Worm (Caenorhabditis elegans) whole organism, L1 larva: ENCODE data around the gene frpr-3.
A peak's percentile ranks its signal among the peaks of the same experiment; 100 is the strongest.

Experiments
- C16A3.4 ChIP-seq: fragments of 150-350 bp; optimal IDR thresholded peaks from 2 replicates; lab custom pipeline; 2014; ENCODE audit warnings: missing biosample characterization, missing genetic modification characterization
- F16B12.6 ChIP-seq: fragments of 150-350 bp; optimal IDR thresholded peaks from 2 replicates; lab custom pipeline; 2014; ENCODE audit warnings: missing biosample characterization, missing genetic modification characterization
- Y116A8C.19 ChIP-seq: sonication (generic microtip); optimal IDR thresholded peaks from 2 replicates; lab custom pipeline; 2016; ENCODE audit warnings: missing compliant biosample characterization, missing genetic modification characterization, borderline replicate concordance
- alr-1 ChIP-seq: fragments of 200-800 bp; sonication (Bioruptor generic); optimal IDR thresholded peaks from 2 replicates; lab custom pipeline; 2018; ENCODE audit warnings: borderline replicate concordance, mild to moderate bottlenecking, missing genetic modification characterization, missing compliant biosample characterization
- aly-2 ChIP-seq: fragments of 150-350 bp; optimal IDR thresholded peaks from 2 replicates; lab custom pipeline; 2014; ENCODE audit warnings: missing biosample characterization, missing genetic modification characterization
- blmp-1 ChIP-seq: fragments of 150-350 bp; optimal IDR thresholded peaks from 2 replicates; lab custom pipeline; 2014; ENCODE audit warnings: missing biosample characterization, missing genetic modification characterization
- ceh-63 ChIP-seq: fragments of 200-800 bp; sonication (Bioruptor generic); optimal IDR thresholded peaks from 2 replicates; lab custom pipeline; 2018; ENCODE audit warnings: mild to moderate bottlenecking, missing genetic modification characterization, missing compliant biosample characterization
- ceh-8 ChIP-seq: fragments of 200-800 bp; sonication (Bioruptor generic); optimal IDR thresholded peaks from 2 replicates; lab custom pipeline; 2018; ENCODE audit warnings: mild to moderate bottlenecking, missing genetic modification characterization, moderate library complexity, missing compliant biosample characterization
- ceh-88 ChIP-seq: fragments of 200-800 bp; sonication (Bioruptor generic); IDR thresholded peaks from 2 replicates; pipeline ENCODE4 v1.3.6; 2022; ENCODE audit warnings: missing genetic modification characterization, missing compliant biosample characterization
- ces-1 ChIP-seq: fragments of 150-350 bp; optimal IDR thresholded peaks from 2 replicates; lab custom pipeline; 2014; ENCODE audit warnings: missing biosample characterization, missing genetic modification reagents, missing genetic modification characterization
- dpl-1 ChIP-seq, 3 experiments: fragments of 150-350 bp in 2 of 3; sonication (generic microtip) in 1 of 3; optimal IDR thresholded peaks; 2 replicates each; lab custom pipeline; 2014 to 2017; ENCODE audit warnings: missing biosample characterization in 3 of 3, missing genetic modification characterization in 3 of 3, missing genetic modification reagents in 3 of 3
- efl-3 ChIP-seq: fragments of 200-800 bp; sonication (Bioruptor generic); optimal IDR thresholded peaks from 2 replicates; lab custom pipeline; 2018; ENCODE audit warnings: mild to moderate bottlenecking, missing genetic modification characterization, missing compliant biosample characterization
- egl-13 ChIP-seq: sonication (generic microtip); optimal IDR thresholded peaks from 2 replicates; lab custom pipeline; 2016; ENCODE audit warnings: missing genotype, missing genetic modification reagents, missing genetic modification characterization, missing compliant biosample characterization
- egl-27 ChIP-seq, 2 experiments: fragments of 150-350 bp in 1 of 2; sonication (generic microtip); optimal IDR thresholded peaks; 3 replicates each; lab custom pipeline; 2017 to 2018; ENCODE audit warnings: missing biosample characterization in 2 of 2, missing genetic modification characterization in 2 of 2, missing genetic modification reagents in 2 of 2
- elt-2 ChIP-seq: sonication (generic microtip); optimal IDR thresholded peaks from 2 replicates; lab custom pipeline; 2016; ENCODE audit warnings: missing genetic modification characterization, mild to moderate bottlenecking, inconsistent platforms, missing compliant biosample characterization, missing genetic modification reagents
- elt-3 ChIP-seq, 6 experiments: fragments of 150-350 bp in 1 of 6; sonication (generic microtip); optimal IDR thresholded peaks; 2 replicates each; lab custom pipeline; 2017 to 2018; ENCODE audit warnings: missing biosample characterization in 6 of 6, missing genetic modification characterization in 6 of 6, inconsistent platforms in 1 of 6
- hlh-4 ChIP-seq: sonication (generic microtip); optimal IDR thresholded peaks from 2 replicates; lab custom pipeline; 2016; ENCODE audit warnings: mild to moderate bottlenecking, missing genetic modification characterization, missing compliant biosample characterization
- hpl-2 ChIP-seq: fragments of 150-350 bp; optimal IDR thresholded peaks from 2 replicates; lab custom pipeline; 2014; ENCODE audit warnings: missing biosample characterization, missing genetic modification reagents, missing genetic modification characterization
- irx-1 ChIP-seq: sonication (generic microtip); optimal IDR thresholded peaks from 2 replicates; lab custom pipeline; 2016; ENCODE audit warnings: missing genetic modification characterization, missing compliant biosample characterization
- isw-1 ChIP-seq: fragments of 200-800 bp; sonication (Bioruptor generic); IDR thresholded peaks from 2 replicates; pipeline ENCODE4 v1.3.6; 2022; ENCODE audit warnings: missing genetic modification characterization, missing compliant biosample characterization
- jun-1 ChIP-seq: fragments of 150-350 bp; optimal IDR thresholded peaks from 2 replicates; lab custom pipeline; 2014; ENCODE audit warnings: missing biosample characterization, missing genetic modification reagents, missing genetic modification characterization
- lin-13 ChIP-seq: fragments of 150-350 bp; optimal IDR thresholded peaks from 2 replicates; lab custom pipeline; 2014; ENCODE audit warnings: missing biosample characterization, missing genetic modification reagents, missing genetic modification characterization
- lin-15B ChIP-seq: fragments of 150-350 bp; sonication (generic microtip); optimal IDR thresholded peaks from 3 replicates; lab custom pipeline; 2014; ENCODE audit warnings: missing biosample characterization, missing genetic modification characterization
- lin-35 ChIP-seq, 2 experiments: fragments of 150-350 bp; optimal IDR thresholded peaks; 2 replicates each; lab custom pipeline; 2014; ENCODE audit warnings: missing biosample characterization in 2 of 2, missing genetic modification characterization in 2 of 2, missing genetic modification reagents in 2 of 2
- lir-3 ChIP-seq: sonication (generic microtip); optimal IDR thresholded peaks from 2 replicates; lab custom pipeline; 2016; ENCODE audit warnings: mild to moderate bottlenecking, missing genetic modification characterization, moderate library complexity, missing compliant biosample characterization; ENCODE audit not compliant: poor library complexity
- lsy-2 ChIP-seq, 2 experiments: fragments of 150-350 bp; optimal IDR thresholded peaks; 2 replicates each; lab custom pipeline; 2014; ENCODE audit warnings: missing biosample characterization in 2 of 2, missing genetic modification characterization in 2 of 2
- mab-9 ChIP-seq: fragments of 200-800 bp; sonication (Bioruptor generic); IDR thresholded peaks from 2 replicates; pipeline ENCODE4 v1.3.6; 2022; ENCODE audit warnings: missing genetic modification reagents, missing genetic modification characterization, missing compliant biosample characterization
- mdl-1 ChIP-seq, 2 experiments: fragments of 150-350 bp; optimal IDR thresholded peaks; 2 replicates each; lab custom pipeline; 2014 to 2017; ENCODE audit warnings: missing biosample characterization in 2 of 2, missing genetic modification characterization in 2 of 2, inconsistent platforms in 1 of 2
- mef-2 ChIP-seq: fragments of 150-350 bp; optimal IDR thresholded peaks from 2 replicates; lab custom pipeline; 2014; ENCODE audit warnings: missing biosample characterization, missing genetic modification characterization
- mep-1 ChIP-seq: fragments of 150-350 bp; optimal IDR thresholded peaks from 2 replicates; lab custom pipeline; 2014; ENCODE audit warnings: missing biosample characterization, missing genetic modification characterization
- nhr-11 ChIP-seq: fragments of 150-350 bp; optimal IDR thresholded peaks from 2 replicates; lab custom pipeline; 2014; ENCODE audit warnings: missing biosample characterization, missing genetic modification characterization
- nhr-12 ChIP-seq: sonication (generic microtip); optimal IDR thresholded peaks from 2 replicates; lab custom pipeline; 2017; ENCODE audit warnings: missing biosample characterization, missing genetic modification characterization
- nhr-19 ChIP-seq: fragments of 200-800 bp; sonication (Bioruptor generic); conservative IDR thresholded peaks from 2 replicates; pipeline ENCODE4 v1.3.6; 2022; ENCODE audit warnings: missing genetic modification characterization, missing compliant biosample characterization
- nhr-20 ChIP-seq: sonication (generic microtip); optimal IDR thresholded peaks from 2 replicates; lab custom pipeline; 2016; ENCODE audit warnings: mild to moderate bottlenecking, missing genetic modification characterization, missing compliant biosample characterization
- nhr-28 ChIP-seq: fragments of 150-350 bp; optimal IDR thresholded peaks from 2 replicates; lab custom pipeline; 2014; ENCODE audit warnings: missing biosample characterization, missing genetic modification characterization
- nhr-47 ChIP-seq: sonication (generic microtip); optimal IDR thresholded peaks from 2 replicates; lab custom pipeline; 2016; ENCODE audit warnings: mild to moderate bottlenecking, missing genetic modification characterization, moderate library complexity, missing compliant biosample characterization
- nhr-84 ChIP-seq: sonication (generic microtip); optimal IDR thresholded peaks from 2 replicates; lab custom pipeline; 2017; ENCODE audit warnings: missing biosample characterization, missing genetic modification characterization
- rnt-1 ChIP-seq: sonication (generic microtip); optimal IDR thresholded peaks from 2 replicates; lab custom pipeline; 2016; ENCODE audit warnings: mild to moderate bottlenecking, missing genetic modification characterization, moderate library complexity, missing compliant biosample characterization
- snpc-4 ChIP-seq: fragments of 150-350 bp; optimal IDR thresholded peaks from 2 replicates; lab custom pipeline; 2014; ENCODE audit warnings: missing biosample characterization, missing genetic modification characterization
- snu-23 ChIP-seq: sonication (generic microtip); optimal IDR thresholded peaks from 2 replicates; lab custom pipeline; 2016; ENCODE audit warnings: missing genetic modification characterization, missing compliant biosample characterization
- tbx-2 ChIP-seq: sonication (generic microtip); optimal IDR thresholded peaks from 2 replicates; lab custom pipeline; 2016; ENCODE audit warnings: missing genetic modification characterization, missing compliant biosample characterization
- tlp-1 ChIP-seq: fragments of 150-350 bp; optimal IDR thresholded peaks from 2 replicates; lab custom pipeline; 2014; ENCODE audit warnings: missing biosample characterization, missing genetic modification characterization
- unc-130 ChIP-seq: fragments of 150-350 bp; optimal IDR thresholded peaks from 2 replicates; lab custom pipeline; 2017; ENCODE audit warnings: missing biosample characterization, missing genetic modification characterization, inconsistent platforms
- unc-30 ChIP-seq: sonication (generic microtip); optimal IDR thresholded peaks from 2 replicates; lab custom pipeline; 2017; ENCODE audit warnings: missing biosample characterization, missing genetic modification characterization
- unc-86 ChIP-seq: sonication (generic microtip); optimal IDR thresholded peaks from 2 replicates; lab custom pipeline; 2016; ENCODE audit warnings: missing genetic modification characterization, missing compliant biosample characterization
- unc-98 ChIP-seq: fragments of 200-800 bp; sonication (Bioruptor generic); IDR thresholded peaks from 2 replicates; pipeline ENCODE4 v1.3.6; 2022; ENCODE audit warnings: missing genetic modification characterization, missing compliant biosample characterization
- vab-15 ChIP-seq: sonication (generic microtip); optimal IDR thresholded peaks from 2 replicates; lab custom pipeline; 2017; ENCODE audit warnings: missing genotype, mild to moderate bottlenecking, missing genetic modification characterization, missing compliant biosample characterization
- xbp-1 ChIP-seq: sonication (generic microtip); optimal IDR thresholded peaks from 2 replicates; lab custom pipeline; 2016; ENCODE audit warnings: missing genetic modification characterization, missing compliant biosample characterization
- zag-1 ChIP-seq: fragments of 150-350 bp; optimal IDR thresholded peaks from 2 replicates; lab custom pipeline; 2014; ENCODE audit warnings: missing biosample characterization, missing genetic modification characterization
- zip-4 ChIP-seq: fragments of 200-800 bp; sonication (Bioruptor generic); optimal IDR thresholded peaks from 2 replicates; lab custom pipeline; 2018; ENCODE audit warnings: mild to moderate bottlenecking, missing genetic modification characterization, moderate library complexity, missing compliant biosample characterization
- ztf-11 ChIP-seq, 2 experiments: sonication (generic microtip); optimal IDR thresholded peaks; 2 replicates each; lab custom pipeline; 2016 to 2017; ENCODE audit warnings: missing genetic modification characterization in 2 of 2, missing biosample characterization in 1 of 2, missing compliant biosample characterization in 1 of 2

frpr-3 gene

DNA sequence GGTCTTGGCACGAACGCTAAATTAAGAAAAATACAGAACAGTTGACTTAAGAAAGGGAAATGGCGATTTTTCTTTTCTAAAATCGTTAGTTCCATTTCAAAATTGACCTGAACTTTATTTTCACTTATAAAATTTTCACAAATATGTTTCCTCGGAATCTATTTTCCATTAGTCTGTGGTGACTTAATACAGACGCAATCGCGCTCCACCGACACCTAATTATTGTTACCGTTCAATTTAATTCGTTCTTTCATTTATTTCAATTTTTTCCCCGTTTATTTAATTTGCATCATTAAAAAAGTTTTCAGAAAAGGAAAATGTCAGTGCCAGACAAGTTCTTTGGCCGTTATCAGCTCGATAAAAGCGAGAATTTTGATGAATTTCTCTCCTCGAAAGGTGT is 49.2 kb downstream of the frpr-3 start, which contains the start of gene lbp-4 (continued):
- peak; percentile 26 for TF ChIP-seq lin-15B (tag; lab: Kevin White, UChicago)

DNA sequence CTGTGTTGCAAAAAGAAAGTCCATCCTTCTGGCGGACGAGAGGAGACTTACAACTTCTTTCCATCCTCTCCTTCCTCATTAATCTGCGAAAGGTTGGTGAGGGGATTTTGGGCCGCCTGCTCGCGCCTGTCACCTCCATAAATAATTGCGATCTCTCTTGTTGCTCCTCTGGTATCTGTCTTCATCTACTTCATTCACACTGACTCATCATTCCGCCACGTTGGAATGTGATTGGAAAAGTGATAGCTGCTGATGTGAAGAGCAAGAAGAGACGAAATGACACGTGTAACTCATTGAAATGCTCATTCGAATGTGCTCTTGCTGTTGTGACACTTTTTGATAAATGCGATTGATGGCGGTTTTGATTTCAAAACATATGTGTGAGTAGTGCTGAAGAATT is 51.6 kb downstream of the frpr-3 start:
- TF ChIP-seq hlh-4 (no peak), elt-2 (tag; lab: Kevin White, UChicago) (no peak), unc-130 (tag; lab: Kevin White, UChicago) (peak; percentile 46), lir-3 (tag; lab: Kevin White, UChicago) (no peak), snpc-4 (no peak), irx-1 (tag; lab: Kevin White, UChicago) (no peak), jun-1 (tag; lab: Kevin White, UChicago) (no peak), rnt-1 (tag; lab: Kevin White, UChicago) (peak; percentile 80), ztf-11 (tag; optimal IDR thresholded peaks at IDR 0.05; lab: Kevin White, UChicago) (no peak), xbp-1 (peak; percentile 29), mef-2 (tag; lab: Kevin White, UChicago) (peak; percentile 33), tbx-2 (tag; lab: Kevin White, UChicago) (peak; percentile 33), unc-30 (tag; lab: Kevin White, UChicago) (no peak), nhr-47 (tag; lab: Kevin White, UChicago) (no peak), mdl-1 (tag; optimal IDR thresholded peaks at IDR 0.05; lab: Kevin White, UChicago) (peak in 1 of 2 experiments; percentile 15), nhr-20 (tag; lab: Kevin White, UChicago) (peak; percentile 44), elt-3 (tag; optimal IDR thresholded peaks at IDR 0.05; lab: Kevin White, UChicago) (no peak), blmp-1 (tag; lab: Kevin White, UChicago) (no peak), hpl-2 (GFP tag; lab: Kevin White, UChicago) (no peak), efl-3 (GFP tag; lab: Kevin White, UChicago) (no peak), snu-23 (GFP tag; lab: Kevin White, UChicago) (peak; percentile 53), F16B12.6 (tag; lab: Kevin White, UChicago) (no peak), unc-98 (0 out of 2 replicates have a peak, but pooled peaks have one; percentile 27), nhr-28 (tag; lab: Kevin White, UChicago) (no peak), ceh-88 (GFP tag; lab: Robert Waterston, UW) (no peak), egl-27 (tag; optimal IDR thresholded peaks at IDR 0.05; lab: Kevin White, UChicago) (no peak), lin-35 (GFP tag; optimal IDR thresholded peaks at IDR 0.05; lab: Kevin White, UChicago) (no peak), dpl-1 (GFP tag; optimal IDR thresholded peaks at IDR 0.05; lab: Kevin White, UChicago) (no peak), zip-4 (GFP tag; lab: Kevin White, UChicago) (no peak), lsy-2 (tag; optimal IDR thresholded peaks at IDR 0.05; lab: Kevin White, UChicago) (peak; percentile 31 to 45), tlp-1 (tag; lab: Kevin White, UChicago) (no peak), ceh-8 (GFP tag; lab: Kevin White, UChicago) (no peak), zag-1 (tag; lab: Kevin White, UChicago) (no peak), Y116A8C.19 (tag; lab: Kevin White, UChicago) (no peak), lin-13 (GFP tag; lab: Kevin White, UChicago) (no peak), egl-13 (no peak), vab-15 (tag; lab: Kevin White, UChicago) (no peak), nhr-11 (tag; lab: Kevin White, UChicago) (no peak), unc-86 (no peak), nhr-19 (GFP tag; lab: Robert Waterston, UW) (peak; percentile 47), isw-1 (GFP tag; lab: Robert Waterston, UW) (no peak), aly-2 (no peak), alr-1 (tag; lab: Kevin White, UChicago) (no peak), C16A3.4 (tag; lab: Kevin White, UChicago) (no peak), ceh-63 (no peak), ces-1 (GFP tag; lab: Kevin White, UChicago) (no peak), nhr-84 (tag; lab: Kevin White, UChicago) (no peak), mep-1 (tag; lab: Kevin White, UChicago) (no peak), mab-9 (GFP tag; lab: Robert Waterston, UW) (no peak), nhr-12 (no peak)
